Fruit fly (Drosophila melanogaster): ENCODE measurements around the gene CG42699.
A peak's percentile ranks its signal among the peaks of the same experiment; 100 is the strongest.

The CG42699 gene

dm6 chrX:5744992-5745732 is 19.2 kb upstream of the CG42699 start (continued):
- peak; percentile 18 for TF ChIP-seq Hr39 (GFP tag; optimal IDR thresholded peaks at IDR 0.05)

dm6 chrX:5745840-5746815 is 18.2 kb upstream of the CG42699 start:
- TF ChIP-seq salr (GFP tag; optimal IDR thresholded peaks at IDR 0.05): peak; percentile 34 to 53
- peak; percentile 88 for TF ChIP-seq eg (GFP tag; IDR thresholded peaks at IDR 0.05)
- peak; percentile 53 for TF ChIP-seq CG7368 (GFP tag; optimal IDR thresholded peaks at IDR 0.05)
- peak; percentile 57 for TF ChIP-seq Ets96B (tag; optimal IDR thresholded peaks at IDR 0.05)
- peak; percentile 63 for TF ChIP-seq fd59A (GFP tag; optimal IDR thresholded peaks at IDR 0.05)
- TF ChIP-seq dac (GFP tag; optimal IDR thresholded peaks at IDR 0.05): peak; percentile 56
- TF ChIP-seq CG32006 (GFP tag; optimal IDR thresholded peaks at IDR 0.05): peak; percentile 79
- peak; percentile 65 for TF ChIP-seq Hr39 (GFP tag; optimal IDR thresholded peaks at IDR 0.05)
- peak; percentile 33 for TF ChIP-seq CG8319 (GFP tag; optimal IDR thresholded peaks at IDR 0.05)
- TF ChIP-seq CG31627 (GFP tag; optimal IDR thresholded peaks at IDR 0.05): peak; percentile 71
- peak; percentile 74 for TF ChIP-seq CG15336 (GFP tag; IDR thresholded peaks at IDR 0.05)
- peak; percentile 83 for TF ChIP-seq pdm3 (GFP tag; optimal IDR thresholded peaks at IDR 0.05)
- TF ChIP-seq Blimp-1 (GFP tag; optimal IDR thresholded peaks at IDR 0.05): peak; percentile 48
- peak; percentile 77 for TF ChIP-seq CG34406 (GFP tag; optimal IDR thresholded peaks at IDR 0.05)
- TF ChIP-seq Smox (GFP tag; optimal IDR thresholded peaks at IDR 0.05): peak; percentile 38
- peak; percentile 40 for TF ChIP-seq Sox15 (GFP tag; optimal IDR thresholded peaks at IDR 0.05)
- TF ChIP-seq svp (GFP tag): peak; percentile 76
- peak; percentile 79 for TF ChIP-seq CG6276 (GFP tag; optimal IDR thresholded peaks at IDR 0.05)
- peak; percentile 67 for TF ChIP-seq CG3919 (GFP tag; optimal IDR thresholded peaks at IDR 0.05)
- peak; percentile 60 for TF ChIP-seq CG11294 (GFP tag; IDR thresholded peaks at IDR 0.05)
- peak; percentile 81 for TF ChIP-seq fkh (GFP tag; optimal IDR thresholded peaks at IDR 0.05)
- peak; percentile 70 for TF ChIP-seq achi (GFP tag; optimal IDR thresholded peaks at IDR 0.05)
- peak; percentile 66 for TF ChIP-seq net (GFP tag; optimal IDR thresholded peaks at IDR 0.05)
- TF ChIP-seq CG6808 (GFP tag; optimal IDR thresholded peaks at IDR 0.05): peak; percentile 61
- peak; percentile 72 for TF ChIP-seq Hr4 (GFP tag; optimal IDR thresholded peaks at IDR 0.05)
- peak; percentile 73 for TF ChIP-seq CG1621 (tag; optimal IDR thresholded peaks at IDR 0.05)
- peak; percentile 56 for TF ChIP-seq Eip93F (GFP tag; optimal IDR thresholded peaks at IDR 0.05)
- TF ChIP-seq CG10631 (GFP tag; optimal IDR thresholded peaks at IDR 0.05): peak; percentile 75
- peak; percentile 69 for TF ChIP-seq CG10669 (GFP tag; optimal IDR thresholded peaks at IDR 0.05)
- peak; percentile 65 for TF ChIP-seq Sox102F (GFP tag; optimal IDR thresholded peaks at IDR 0.05)
- peak; percentile 67 for TF ChIP-seq vri (GFP tag; optimal IDR thresholded peaks at IDR 0.05)
- peak; percentile 37 for TF ChIP-seq CG9139 (GFP tag; optimal IDR thresholded peaks at IDR 0.05)
- TF ChIP-seq CG6854 (GFP tag; optimal IDR thresholded peaks at IDR 0.05): no peak
- TF ChIP-seq Gug (GFP tag; IDR thresholded peaks at IDR 0.05): peak; percentile 66
- TF ChIP-seq lz (GFP tag; optimal IDR thresholded peaks at IDR 0.05): peak; percentile 76
- TF ChIP-seq CG16779 (tag; optimal IDR thresholded peaks at IDR 0.05): peak; percentile 43
- TF ChIP-seq dsx (GFP tag; optimal IDR thresholded peaks at IDR 0.05; ENCODE audit: poor library complexity, severe bottlenecking): peak; percentile 48
- peak; percentile 90 for TF ChIP-seq CG6163 (GFP tag; IDR thresholded peaks at IDR 0.05)
- TF ChIP-seq Eip75B (GFP tag; optimal IDR thresholded peaks at IDR 0.05): peak; percentile 61
- peak; percentile 45 to 72 for TF ChIP-seq ss (GFP tag; optimal IDR thresholded peaks at IDR 0.05)
- peak; percentile 75 for TF ChIP-seq CG6792 (GFP tag; optimal IDR thresholded peaks at IDR 0.05)
- TF ChIP-seq acj6 (GFP tag; optimal IDR thresholded peaks at IDR 0.05): peak; percentile 70
- peak; percentile 58 for TF ChIP-seq Lpt (GFP tag; optimal IDR thresholded peaks at IDR 0.05)
- peak; percentile 75 for TF ChIP-seq Ets21C (GFP tag; optimal IDR thresholded peaks at IDR 0.05)
- TF ChIP-seq CG11762 (GFP tag; optimal IDR thresholded peaks at IDR 0.05; ENCODE audit: insufficient read depth): peak; percentile 38
